Worm (Caenorhabditis elegans) whole organism, L4 larva: ENCODE measurements around the gene srh-128.

Experiments used
- F10B5.3 ChIP-seq: sonication (generic microtip); optimal IDR thresholded peaks from 2 replicates; lab custom pipeline; 2016; ENCODE audit warnings: mild to moderate bottlenecking, missing genetic modification characterization, missing compliant biosample characterization
- F26F4.8 ChIP-seq: fragments of 200-800 bp; sonication (Bioruptor generic); conservative IDR thresholded peaks from 2 replicates; pipeline ENCODE4 v1.3.6; 2022; ENCODE audit warnings: missing genetic modification characterization, missing compliant biosample characterization
- T20F7.1 ChIP-seq: fragments of 200-800 bp; sonication (Bioruptor generic); optimal IDR thresholded peaks from 2 replicates; lab custom pipeline; 2018; ENCODE audit warnings: mild to moderate bottlenecking, missing genetic modification characterization, missing compliant biosample characterization
- Y48G9A.11 ChIP-seq: fragments of 200-800 bp; sonication (Bioruptor generic); IDR thresholded peaks from 2 replicates; pipeline ENCODE4 v1.3.6; 2022; ENCODE audit warnings: missing genetic modification reagents, missing genetic modification characterization, missing compliant biosample characterization
- Y75B8A.6 ChIP-seq: fragments of 200-800 bp; sonication (Bioruptor generic); IDR thresholded peaks from 2 replicates; pipeline ENCODE4 v1.3.6; 2022; ENCODE audit warnings: missing genetic modification reagents, missing genetic modification characterization, missing compliant biosample characterization
- ZK337.2 ChIP-seq: fragments of 200-800 bp; sonication (Bioruptor generic); IDR thresholded peaks from 2 replicates; pipeline ENCODE4 v1.3.6; 2022; ENCODE audit warnings: missing genetic modification reagents, missing genetic modification characterization, missing compliant biosample characterization
- aha-1 ChIP-seq: fragments of 150-350 bp; peaks from one replicate; lab custom pipeline; 2014; ENCODE audit warnings: missing biosample characterization, missing genetic modification characterization
- attf-4 ChIP-seq: sonication (generic microtip); optimal IDR thresholded peaks from 3 replicates; lab custom pipeline; 2017; ENCODE audit warnings: missing biosample characterization, missing genetic modification characterization
- ceh-28 ChIP-seq: fragments of 150-350 bp; optimal IDR thresholded peaks from 2 replicates; lab custom pipeline; 2014; ENCODE audit warnings: missing biosample characterization, missing genetic modification reagents, missing genetic modification characterization
- ceh-44 ChIP-seq: fragments of 200-800 bp; sonication (Bioruptor generic); IDR thresholded peaks from 2 replicates; pipeline ENCODE4 v1.3.6; 2022; ENCODE audit warnings: missing genetic modification reagents, missing genetic modification characterization, missing compliant biosample characterization
- ceh-82 ChIP-seq: sonication (generic microtip); optimal IDR thresholded peaks from 2 replicates; lab custom pipeline; 2017; ENCODE audit warnings: missing biosample characterization, missing genetic modification characterization
- ctbp-1 ChIP-seq: fragments of 200-800 bp; sonication (Bioruptor generic); IDR thresholded peaks from 2 replicates; pipeline ENCODE4 v1.3.6; 2022; ENCODE audit warnings: missing genetic modification reagents, missing genetic modification characterization, missing compliant biosample characterization
- daf-19 ChIP-seq: fragments of 200-800 bp; sonication (Bioruptor generic); conservative IDR thresholded peaks from 2 replicates; pipeline ENCODE4 v1.3.6; 2022; ENCODE audit warnings: missing genetic modification characterization, missing compliant biosample characterization
- daf-8 ChIP-seq: fragments of 200-800 bp; sonication (Bioruptor generic); IDR thresholded peaks from 2 replicates; pipeline ENCODE4 v1.3.6; 2022; ENCODE audit warnings: missing genetic modification characterization, missing compliant biosample characterization
- dmd-8 ChIP-seq: fragments of 200-800 bp; sonication (Bioruptor generic); IDR thresholded peaks from 2 replicates; pipeline ENCODE4 v1.3.6; 2022; ENCODE audit warnings: missing genetic modification characterization, missing compliant biosample characterization
- duxl-1 ChIP-seq: sonication (generic microtip); optimal IDR thresholded peaks from 2 replicates; lab custom pipeline; 2016; ENCODE audit warnings: mild to moderate bottlenecking, missing genetic modification characterization, moderate library complexity, missing compliant biosample characterization; ENCODE audit not compliant: poor library complexity
- dve-1 ChIP-seq: sonication (generic microtip); optimal IDR thresholded peaks from 2 replicates; lab custom pipeline; 2017; ENCODE audit warnings: antibody characterized with exemption, mild to moderate bottlenecking, missing genetic modification characterization, missing compliant biosample characterization; ENCODE audit not compliant: insufficient read depth
- egl-27 ChIP-seq: sonication (generic microtip); optimal IDR thresholded peaks from 3 replicates; lab custom pipeline; 2017; ENCODE audit warnings: missing biosample characterization, missing genetic modification reagents, missing genetic modification characterization
- egl-43 ChIP-seq: fragments of 200-800 bp; sonication (Bioruptor generic); IDR thresholded peaks from 2 replicates; pipeline ENCODE4 v1.3.6; 2022; ENCODE audit warnings: missing genetic modification reagents, missing genetic modification characterization, missing compliant biosample characterization
- fkh-10 ChIP-seq: fragments of 150-350 bp; optimal IDR thresholded peaks from 2 replicates; lab custom pipeline; 2014; ENCODE audit warnings: missing biosample characterization, missing genetic modification reagents, missing genetic modification characterization
- gei-8 ChIP-seq: fragments of 200-800 bp; sonication (Bioruptor generic); optimal IDR thresholded peaks from 2 replicates; lab custom pipeline; 2018; ENCODE audit warnings: mild to moderate bottlenecking, missing genetic modification characterization, missing compliant biosample characterization
- hif-1 ChIP-seq, 2 experiments: sonication (generic microtip); optimal IDR thresholded peaks; 2 replicates each; lab custom pipeline; 2016 to 2017; ENCODE audit warnings: missing compliant biosample characterization in 2 of 2, missing genetic modification characterization in 2 of 2, missing genetic modification reagents in 2 of 2, missing genotype in 2 of 2, mild to moderate bottlenecking in 1 of 2
- hlh-30 ChIP-seq: sonication (generic microtip); optimal IDR thresholded peaks from 2 replicates; lab custom pipeline; 2017; ENCODE audit warnings: antibody characterized with exemption, mild to moderate bottlenecking, missing genetic modification characterization, missing compliant biosample characterization; ENCODE audit not compliant: insufficient read depth
- jun-1 ChIP-seq: fragments of 150-350 bp; optimal IDR thresholded peaks from 2 replicates; lab custom pipeline; 2014; ENCODE audit warnings: missing biosample characterization, missing genetic modification reagents, missing genetic modification characterization
- lim-7 ChIP-seq: fragments of 200-800 bp; sonication (Bioruptor generic); IDR thresholded peaks from 2 replicates; pipeline ENCODE4 v1.3.6; 2022; ENCODE audit warnings: missing genetic modification characterization, missing compliant biosample characterization
- lin-1 ChIP-seq: fragments of 200-800 bp; sonication (Bioruptor generic); IDR thresholded peaks from 2 replicates; pipeline ENCODE4 v1.3.6; 2022; ENCODE audit warnings: missing genetic modification reagents, missing genetic modification characterization, missing compliant biosample characterization
- lin-13 ChIP-seq: fragments of 150-350 bp; optimal IDR thresholded peaks from 2 replicates; lab custom pipeline; 2014; ENCODE audit warnings: missing biosample characterization, missing genetic modification reagents, missing genetic modification characterization
- lin-15B ChIP-seq: fragments of 150-350 bp; sonication (generic microtip); optimal IDR thresholded peaks from 3 replicates; lab custom pipeline; 2014; ENCODE audit warnings: missing biosample characterization, missing genetic modification characterization
- lin-29 ChIP-seq: fragments of 200-800 bp; sonication (Bioruptor generic); IDR thresholded peaks from 2 replicates; pipeline ENCODE4 v1.3.6; 2022; ENCODE audit warnings: missing genetic modification reagents, missing genetic modification characterization, missing compliant biosample characterization
- lir-3 ChIP-seq: sonication (generic microtip); optimal IDR thresholded peaks from 2 replicates; lab custom pipeline; 2016; ENCODE audit warnings: mild to moderate bottlenecking, missing genetic modification characterization, missing compliant biosample characterization
- madf-9 ChIP-seq: fragments of 200-800 bp; sonication (Bioruptor generic); conservative IDR thresholded peaks from 2 replicates; pipeline ENCODE4 v1.3.6; 2022; ENCODE audit warnings: missing genetic modification reagents, missing genetic modification characterization, missing compliant biosample characterization
- mdl-1 ChIP-seq, 2 experiments: fragments of 150-350 bp in 1 of 2; sonication (generic microtip) in 1 of 2; optimal IDR thresholded peaks; 2 replicates each; lab custom pipeline; 2014 to 2017; ENCODE audit warnings: missing biosample characterization in 2 of 2, missing genetic modification characterization in 2 of 2
- mes-2 ChIP-seq: sonication (generic microtip); optimal IDR thresholded peaks from 2 replicates; lab custom pipeline; 2016; ENCODE audit warnings: missing genotype, mild to moderate bottlenecking, missing genetic modification characterization, missing compliant biosample characterization; ENCODE audit not compliant: poor library complexity, severe bottlenecking
- mxl-2 ChIP-seq: fragments of 200-800 bp; sonication (Bioruptor generic); conservative IDR thresholded peaks from 2 replicates; pipeline ENCODE4 v1.3.6; 2022; ENCODE audit warnings: missing genetic modification reagents, missing genetic modification characterization, missing compliant biosample characterization
- mxl-3 ChIP-seq: fragments of 200-800 bp; sonication (Bioruptor generic); optimal IDR thresholded peaks from 2 replicates; lab custom pipeline; 2018; ENCODE audit warnings: mild to moderate bottlenecking, missing genetic modification characterization, missing compliant biosample characterization
- nhr-10 ChIP-seq: fragments of 150-350 bp; optimal IDR thresholded peaks from 2 replicates; lab custom pipeline; 2014; ENCODE audit warnings: missing biosample characterization, missing genetic modification characterization
- nhr-237 ChIP-seq: sonication (generic microtip); optimal IDR thresholded peaks from 2 replicates; lab custom pipeline; 2017; ENCODE audit warnings: missing biosample characterization, missing genetic modification characterization
- nhr-25 ChIP-seq: sonication (generic microtip); optimal IDR thresholded peaks from 2 replicates; lab custom pipeline; 2017; ENCODE audit warnings: missing genetic modification characterization, mild to moderate bottlenecking, missing compliant biosample characterization, antibody characterized with exemption, moderate library complexity, borderline replicate concordance; ENCODE audit not compliant: insufficient read depth
- nhr-28 ChIP-seq: fragments of 150-350 bp; optimal IDR thresholded peaks from 2 replicates; lab custom pipeline; 2014; ENCODE audit warnings: missing biosample characterization, missing genetic modification characterization
- nhr-41 ChIP-seq: fragments of 200-800 bp; sonication (Bioruptor generic); IDR thresholded peaks from 2 replicates; pipeline ENCODE4 v1.3.6; 2022; ENCODE audit warnings: missing genetic modification reagents, missing genetic modification characterization, missing compliant biosample characterization
- nhr-48 ChIP-seq: sonication (generic microtip); optimal IDR thresholded peaks from 2 replicates; lab custom pipeline; 2016; ENCODE audit warnings: mild to moderate bottlenecking, missing genetic modification characterization, missing compliant biosample characterization
- nhr-76 ChIP-seq: fragments of 150-350 bp; optimal IDR thresholded peaks from 2 replicates; lab custom pipeline; 2014; ENCODE audit warnings: missing biosample characterization, missing genetic modification characterization
- nhr-77 ChIP-seq: fragments of 150-350 bp; optimal IDR thresholded peaks from 2 replicates; lab custom pipeline; 2014; ENCODE audit warnings: missing biosample characterization, missing genetic modification characterization
- spr-1 ChIP-seq: sonication (generic microtip); optimal IDR thresholded peaks from 2 replicates; lab custom pipeline; 2016; ENCODE audit warnings: mild to moderate bottlenecking, missing genetic modification characterization, missing compliant biosample characterization
- spr-3 ChIP-seq: fragments of 200-800 bp; sonication (Bioruptor generic); optimal IDR thresholded peaks from 2 replicates; lab custom pipeline; 2018; ENCODE audit warnings: mild to moderate bottlenecking, missing genetic modification characterization, missing compliant biosample characterization
- tag-97 ChIP-seq: fragments of 200-800 bp; sonication (Bioruptor generic); IDR thresholded peaks from 2 replicates; pipeline ENCODE4 v1.3.6; 2022; ENCODE audit warnings: missing genetic modification characterization, missing compliant biosample characterization
- tra-1 ChIP-seq: fragments of 200-800 bp; sonication (Bioruptor generic); IDR thresholded peaks from 2 replicates; pipeline ENCODE4 v1.3.6; 2022; ENCODE audit warnings: missing genetic modification reagents, missing genetic modification characterization, missing compliant biosample characterization
- unc-130 ChIP-seq: sonication (generic microtip); optimal IDR thresholded peaks from 2 replicates; lab custom pipeline; 2016; ENCODE audit warnings: missing genetic modification reagents, missing genetic modification characterization, missing compliant biosample characterization
- zfp-2 ChIP-seq: sonication (generic microtip); optimal IDR thresholded peaks from 2 replicates; lab custom pipeline; 2016; ENCODE audit warnings: mild to moderate bottlenecking, missing genetic modification characterization, missing compliant biosample characterization
- zfp-3 ChIP-seq: fragments of 200-800 bp; sonication (Bioruptor generic); conservative IDR thresholded peaks from 2 replicates; pipeline ENCODE4 v1.3.6; 2022; ENCODE audit warnings: missing genetic modification reagents, missing genetic modification characterization, missing compliant biosample characterization
- ztf-11 ChIP-seq: fragments of 150-350 bp; optimal IDR thresholded peaks from 2 replicates; lab custom pipeline; 2014; ENCODE audit warnings: missing biosample characterization, missing genetic modification characterization

Gene srh-128

DNA sequence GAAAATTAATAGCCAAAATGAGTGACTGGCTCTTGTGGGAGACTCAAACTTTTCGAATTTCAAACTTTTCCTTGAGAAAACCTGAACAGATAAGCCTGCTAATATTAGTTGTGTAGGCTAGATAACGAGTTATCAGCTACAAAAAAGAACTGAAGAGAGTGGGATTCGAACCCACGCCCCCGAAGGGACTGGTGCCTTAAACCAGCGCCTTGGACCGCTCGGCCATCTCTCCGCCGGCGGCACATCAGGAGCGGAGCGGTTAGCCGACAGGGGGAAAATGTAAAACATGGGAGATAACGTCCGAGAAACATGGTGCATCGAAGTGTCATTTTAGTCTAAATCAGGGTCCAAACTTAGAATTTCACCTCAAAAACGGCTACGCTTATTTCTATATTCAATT is 30.5 kb upstream of the srh-128 start (continued):
- TF ChIP-seq ztf-11 (tag; lab: Kevin White, UChicago), result no peak
- no peak for TF ChIP-seq ctbp-1 (GFP tag; lab: Robert Waterston, UW)
- TF ChIP-seq tra-1 (GFP tag; lab: Robert Waterston, UW), result 0 out of 2 replicates have a peak, but pooled peaks have one; percentile 44
- TF ChIP-seq Y75B8A.6, result no peak
- no peak for TF ChIP-seq daf-8 (GFP tag; lab: Robert Waterston, UW)
- TF ChIP-seq lin-15B (tag; lab: Kevin White, UChicago), result no peak
- no peak for TF ChIP-seq tag-97
- no peak for TF ChIP-seq madf-9
- TF ChIP-seq zfp-3 (GFP tag; lab: Robert Waterston, UW), result no peak
- no peak for TF ChIP-seq attf-4
- TF ChIP-seq unc-130 (GFP tag; lab: Kevin White, UChicago), result no peak
- no peak for TF ChIP-seq lir-3 (tag; lab: Kevin White, UChicago)
- TF ChIP-seq nhr-25 (tag; lab: Kevin White, UChicago), result no peak
- no peak for TF ChIP-seq fkh-10 (GFP tag; lab: Kevin White, UChicago)
- no peak for TF ChIP-seq dve-1
- TF ChIP-seq hlh-30, result no peak
- no peak for TF ChIP-seq nhr-10 (tag; lab: Kevin White, UChicago)
- peak; percentile 67; the same call in 1 of the 2 replicates for TF ChIP-seq lim-7 (GFP tag; lab: Robert Waterston, UW)
- TF ChIP-seq egl-43 (GFP tag; lab: Robert Waterston, UW), result peak; percentile 82
- peak; percentile 6 for TF ChIP-seq spr-1 (tag; lab: Kevin White, UChicago)
- no peak for TF ChIP-seq nhr-28 (tag; lab: Kevin White, UChicago)
- TF ChIP-seq hif-1 (tag; optimal IDR thresholded peaks at IDR 0.05; lab: Kevin White, UChicago), result no peak
- 0 out of 2 replicates have a peak, but pooled peaks have one; percentile 42 for TF ChIP-seq dmd-8 (GFP tag; lab: Robert Waterston, UW)
- no peak for TF ChIP-seq ZK337.2 (GFP tag; lab: Robert Waterston, UW)
- TF ChIP-seq nhr-237, result no peak
- no peak for TF ChIP-seq mdl-1 (tag; optimal IDR thresholded peaks at IDR 0.05; lab: Kevin White, UChicago)
- TF ChIP-seq mxl-3 (GFP tag; lab: Kevin White, UChicago), result no peak
- TF ChIP-seq ceh-44, result no peak
- TF ChIP-seq jun-1, result no peak
- TF ChIP-seq aha-1, result peak; percentile 80
- no peak for TF ChIP-seq T20F7.1 (GFP tag; lab: Kevin White, UChicago)
- no peak for TF ChIP-seq gei-8 (GFP tag; lab: Kevin White, UChicago)
- TF ChIP-seq mes-2 (tag; lab: Kevin White, UChicago), result peak; percentile 43
- TF ChIP-seq nhr-41 (GFP tag; lab: Robert Waterston, UW), result 0 out of 2 replicates have a peak, but pooled peaks have one; percentile 31
- TF ChIP-seq lin-13 (GFP tag; lab: Kevin White, UChicago), result peak; percentile 46
- TF ChIP-seq lin-29 (GFP tag; lab: Robert Waterston, UW), result no peak
- TF ChIP-seq daf-19 (GFP tag; lab: Robert Waterston, UW), result no peak
- TF ChIP-seq egl-27 (tag; lab: Kevin White, UChicago), result no peak
- no peak for TF ChIP-seq nhr-76
- TF ChIP-seq lin-1, result no peak
- no peak for TF ChIP-seq zfp-2
- no peak for TF ChIP-seq nhr-77 (tag; lab: Kevin White, UChicago)
- peak; percentile 64; the same call in 1 of the 2 replicates for TF ChIP-seq F26F4.8 (GFP tag; lab: Robert Waterston, UW)
- no peak for TF ChIP-seq F10B5.3
- no peak for TF ChIP-seq ceh-28
- no peak for TF ChIP-seq nhr-48 (tag; lab: Kevin White, UChicago)
- no peak for TF ChIP-seq spr-3 (GFP tag; lab: Kevin White, UChicago)
- TF ChIP-seq ceh-82, result no peak
- TF ChIP-seq Y48G9A.11, result peak; percentile 66
- no peak for TF ChIP-seq duxl-1 (tag; lab: Kevin White, UChicago)
- TF ChIP-seq mxl-2, result no peak
